Worm (Caenorhabditis elegans): Measurements from ENCODE around the gene ref-2.

ce11 chrX:7793377-7794041, 49.5 kb downstream of the ref-2 start, which contains the start of gene ZK154.6:
- no peak for TF ChIP-seq unc-55 (GFP tag; optimal IDR thresholded peaks at IDR 0.05)
- no peak for TF ChIP-seq hlh-8 (tag; optimal IDR thresholded peaks at IDR 0.05)
- TF ChIP-seq ref-2 (tag; optimal IDR thresholded peaks at IDR 0.05): no peak
- no peak for TF ChIP-seq ceh-24 (tag; optimal IDR thresholded peaks at IDR 0.05)
